Worm (Caenorhabditis elegans) whole organism, midembryonic: ENCODE data around the gene R10E11.9.

ENCODE experiments used
- T22C8.4 ChIP-seq: fragments of 200-800 bp; sonication (Bioruptor generic); IDR thresholded peaks from 2 replicates; pipeline ENCODE4 v1.3.6; 2022; ENCODE audit warnings: missing genetic modification characterization, missing compliant biosample characterization
- cog-1 ChIP-seq: sonication (generic microtip); optimal IDR thresholded peaks from 2 replicates; lab custom pipeline; 2016; ENCODE audit warnings: missing genetic modification characterization, missing compliant biosample characterization
- flt-1 ChIP-seq: fragments of 200-800 bp; sonication (Bioruptor generic); IDR thresholded peaks from 2 replicates; pipeline ENCODE4 v1.3.6; 2022; ENCODE audit warnings: missing genetic modification characterization, missing compliant biosample characterization
- klf-2 ChIP-seq: fragments of 200-800 bp; sonication (Bioruptor generic); conservative IDR thresholded peaks from 2 replicates; pipeline ENCODE4 v1.3.6; 2022; ENCODE audit warnings: missing genetic modification reagents, missing genetic modification characterization, missing compliant biosample characterization
- med-1 ChIP-seq: sonication (generic microtip); optimal IDR thresholded peaks from 2 replicates; lab custom pipeline; 2017; ENCODE audit warnings: missing genetic modification characterization, mild to moderate bottlenecking, missing compliant biosample characterization, antibody characterized with exemption, missing genetic modification reagents; ENCODE audit not compliant: insufficient read depth
- ref-1 ChIP-seq: fragments of 200-800 bp; sonication (Bioruptor generic); conservative IDR thresholded peaks from 2 replicates; pipeline ENCODE4 v1.3.6; 2022; ENCODE audit warnings: missing genetic modification reagents, missing genetic modification characterization, missing compliant biosample characterization
- tab-1 ChIP-seq: fragments of 200-800 bp; sonication (Bioruptor generic); IDR thresholded peaks from 2 replicates; pipeline ENCODE4 v1.3.6; 2022; ENCODE audit warnings: missing genetic modification characterization, missing compliant biosample characterization
- ztf-23 ChIP-seq: fragments of 200-800 bp; sonication (Bioruptor generic); IDR thresholded peaks from 2 replicates; pipeline ENCODE4 v1.3.6; 2022; ENCODE audit warnings: missing genetic modification reagents, missing genetic modification characterization, missing compliant biosample characterization
- ztf-29 ChIP-seq: fragments of 200-800 bp; sonication (Bioruptor generic); IDR thresholded peaks from 2 replicates; pipeline ENCODE4 v1.3.6; 2022; ENCODE audit warnings: missing genetic modification reagents, missing genetic modification characterization, missing compliant biosample characterization

R10E11.9 gene

ce11 chrIII:9780665-9781304, 12.7 kb downstream of the R10E11.9 start, which contains the start of gene vha-1:
Gene vha-1, plus strand, starts transcription at chrIII:9781254.
- TF ChIP-seq ztf-23 = 0 out of 2 replicates have a peak, but pooled peaks have one; percentile 53
- TF ChIP-seq klf-2 (GFP tag; lab: Robert Waterston, UW) = no peak
- TF ChIP-seq tab-1 = no peak
- TF ChIP-seq T22C8.4 (GFP tag; lab: Robert Waterston, UW) = no peak
- TF ChIP-seq cog-1 (tag; lab: Kevin White, UChicago) = peak; percentile 53
- TF ChIP-seq ztf-29 (GFP tag; lab: Robert Waterston, UW) = no peak
- TF ChIP-seq med-1 = no peak
- TF ChIP-seq flt-1 (GFP tag; lab: Robert Waterston, UW) = no peak; the same call in 1 of the 2 replicates
- TF ChIP-seq ref-1 (GFP tag; lab: Robert Waterston, UW) = no peak

ce11 chrIII:9780254-9780653, 13.2 kb downstream of the R10E11.9 start, which contains the start of gene sqv-3:
Gene sqv-3, minus strand, starts transcription at chrIII:9780354.
- TF ChIP-seq tab-1 (no peak), med-1 (no peak), T22C8.4 (GFP tag; lab: Robert Waterston, UW) (no peak), flt-1 (GFP tag; lab: Robert Waterston, UW) (no peak), klf-2 (GFP tag; lab: Robert Waterston, UW) (no peak), ref-1 (GFP tag; lab: Robert Waterston, UW) (no peak), cog-1 (tag; lab: Kevin White, UChicago) (no peak), ztf-29 (GFP tag; lab: Robert Waterston, UW) (no peak)

- TF ChIP-seq ref-1 (GFP tag; lab: Robert Waterston, UW) (no peak), tab-1 (no peak), flt-1 (GFP tag; lab: Robert Waterston, UW) (no peak), klf-2 (GFP tag; lab: Robert Waterston, UW) (no peak), ztf-23 (no peak)
Observed at ce11 chrIII:9779080-9779479, 14.4 kb downstream of the R10E11.9 start.

ce11 chrIII:9776323-9776722, 17.1 kb downstream of the R10E11.9 start, which contains the start of gene usp-46:
Gene usp-46, plus strand, starts transcription at chrIII:9776623.
- TF ChIP-seq ref-1 (GFP tag; lab: Robert Waterston, UW) (no peak), med-1 (no peak), flt-1 (GFP tag; lab: Robert Waterston, UW) (0 out of 2 replicates have a peak, but pooled peaks have one; percentile 39), cog-1 (tag; lab: Kevin White, UChicago) (no peak)

ce11 chrIII:9775916-9776315, 17.5 kb downstream of the R10E11.9 start:
- TF ChIP-seq flt-1 (GFP tag; lab: Robert Waterston, UW) (no peak), T22C8.4 (GFP tag; lab: Robert Waterston, UW) (no peak), cog-1 (tag; lab: Kevin White, UChicago) (no peak), klf-2 (GFP tag; lab: Robert Waterston, UW) (no peak), med-1 (no peak), ref-1 (GFP tag; lab: Robert Waterston, UW) (no peak), ztf-29 (GFP tag; lab: Robert Waterston, UW) (no peak), tab-1 (no peak), ztf-23 (no peak)

ce11 chrIII:9772394-9772793, 21.0 kb downstream of the R10E11.9 start:
- TF ChIP-seq ztf-29 (GFP tag; lab: Robert Waterston, UW) = no peak
- no peak for TF ChIP-seq klf-2 (GFP tag; lab: Robert Waterston, UW)
- TF ChIP-seq med-1 = no peak
- no peak for TF ChIP-seq flt-1 (GFP tag; lab: Robert Waterston, UW)
- no peak for TF ChIP-seq cog-1 (tag; lab: Kevin White, UChicago)
- no peak for TF ChIP-seq tab-1
- no peak for TF ChIP-seq ref-1 (GFP tag; lab: Robert Waterston, UW)
- no peak for TF ChIP-seq T22C8.4 (GFP tag; lab: Robert Waterston, UW)
- TF ChIP-seq ztf-23 = no peak

ce11 chrIII:9770590-9770989, 22.9 kb downstream of the R10E11.9 start:
- no peak for TF ChIP-seq ztf-23
- TF ChIP-seq klf-2 (GFP tag; lab: Robert Waterston, UW) = no peak
- no peak for TF ChIP-seq med-1
- TF ChIP-seq ref-1 (GFP tag; lab: Robert Waterston, UW) = no peak
- TF ChIP-seq ztf-29 (GFP tag; lab: Robert Waterston, UW) = no peak
- TF ChIP-seq flt-1 (GFP tag; lab: Robert Waterston, UW) = no peak

- TF ChIP-seq flt-1 (GFP tag; lab: Robert Waterston, UW) (0 out of 2 replicates have a peak, but pooled peaks have one; percentile 50), tab-1 (no peak)
Observed at ce11 chrIII:9768023-9768422, 25.4 kb downstream of the R10E11.9 start.

- 0 out of 2 replicates have a peak, but pooled peaks have one; percentile 59 for TF ChIP-seq flt-1 (GFP tag; lab: Robert Waterston, UW)
- TF ChIP-seq ztf-29 (GFP tag; lab: Robert Waterston, UW) = no peak
Observed at ce11 chrIII:9767095-9767494, 26.3 kb downstream of the R10E11.9 start.

- TF ChIP-seq ref-1 (GFP tag; lab: Robert Waterston, UW) = no peak
- TF ChIP-seq ztf-29 (GFP tag; lab: Robert Waterston, UW) = no peak
- no peak for TF ChIP-seq tab-1
- TF ChIP-seq klf-2 (GFP tag; lab: Robert Waterston, UW) = no peak
- peak; percentile 88 for TF ChIP-seq T22C8.4 (GFP tag; lab: Robert Waterston, UW)
- TF ChIP-seq cog-1 (tag; lab: Kevin White, UChicago) = no peak
- no peak for TF ChIP-seq flt-1 (GFP tag; lab: Robert Waterston, UW)
- TF ChIP-seq ztf-23 = peak; percentile 16; the same call in 1 of the 2 replicates
- no peak for TF ChIP-seq med-1
Observed at ce11 chrIII:9766175-9766574, 27.3 kb downstream of the R10E11.9 start, which contains the start of gene cbp-1. Gene cbp-1, plus strand, starts transcription at chrIII:9766509.
